Worm (Caenorhabditis elegans): Measurements from ENCODE around the gene zip-9.
A peak's percentile ranks its signal among the peaks of the same experiment; 100 is the strongest.

Gene zip-9

DNA sequence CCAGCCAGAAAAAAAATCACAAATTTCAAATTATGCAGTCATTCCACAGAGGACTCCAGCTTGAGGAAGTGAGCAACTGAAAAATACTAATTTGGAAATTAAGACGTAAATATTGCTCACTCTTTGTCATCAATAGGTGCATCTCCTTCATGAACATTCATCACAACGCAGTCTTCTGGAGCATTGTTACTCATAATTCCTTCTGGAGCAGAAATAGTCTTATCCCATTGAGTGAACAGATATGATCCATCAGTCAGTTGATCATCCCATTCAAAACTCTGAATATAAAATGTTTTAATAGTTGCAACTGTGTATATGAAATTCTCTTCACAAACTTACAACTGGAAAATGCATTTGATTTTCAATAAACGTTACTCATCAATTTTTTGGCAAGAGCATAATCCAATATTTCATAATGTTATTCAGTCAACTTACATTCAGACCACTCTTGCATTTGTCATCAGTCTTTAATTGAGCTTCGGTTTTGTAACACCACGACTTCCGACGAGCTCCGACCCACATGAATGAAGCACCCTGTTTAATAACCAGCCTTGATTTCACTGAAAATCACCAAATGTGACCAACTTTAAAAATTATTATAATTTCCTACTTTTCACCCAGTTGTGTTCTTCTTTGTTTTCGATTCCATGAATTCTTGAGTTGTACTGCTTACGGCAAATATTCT lies 11.4 kb downstream of the zip-9 start (continued):
- TF ChIP-seq ccch-3 (GFP tag; optimal IDR thresholded peaks at IDR 0.05) (no peak), somi-1 (GFP tag; optimal IDR thresholded peaks at IDR 0.05) (peak; percentile 76), ztf-26 (tag; optimal IDR thresholded peaks at IDR 0.05) (peak; percentile 53), attf-6 (GFP tag; IDR thresholded peaks at IDR 0.05) (no peak), cebp-1 (GFP tag; IDR thresholded peaks at IDR 0.05) (no peak), cebp-1 (tag; optimal IDR thresholded peaks at IDR 0.05) (peak; percentile 78), ama-1 (optimal IDR thresholded peaks at IDR 0.05) (peak; percentile 79), ama-1 (GFP tag; optimal IDR thresholded peaks at IDR 0.05) (peak in 1 of 2 experiments; percentile 33), madf-3 (GFP tag; IDR thresholded peaks at IDR 0.05) (peak; percentile 56; the same call in 1 of the 2 replicates), B0035.1 (tag; optimal IDR thresholded peaks at IDR 0.05) (no peak), F57A8.1 (GFP tag; optimal IDR thresholded peaks at IDR 0.05) (no peak), hlh-26 (GFP tag; conservative IDR thresholded peaks at IDR 0.05) (no peak), ceh-58 (GFP tag; IDR thresholded peaks at IDR 0.05) (no peak)

DNA sequence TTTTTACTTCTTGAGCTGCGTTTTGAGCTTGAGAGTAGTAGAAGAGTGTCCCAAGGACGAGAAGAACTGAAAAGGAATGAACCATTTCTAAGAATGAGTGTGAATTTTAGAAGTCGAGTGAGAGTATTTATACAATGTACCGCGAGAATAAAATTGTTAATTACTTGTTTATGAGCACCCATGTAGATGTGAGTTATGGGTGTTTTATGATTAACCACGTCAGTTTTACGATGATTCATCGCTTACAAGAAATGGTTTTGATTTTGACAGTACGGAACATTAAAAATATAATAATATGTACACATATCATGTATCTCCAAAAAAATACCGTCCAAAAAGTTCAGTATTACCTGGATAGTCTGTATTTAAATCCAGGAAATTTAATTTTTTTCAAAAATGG lies 12.1 kb downstream of the zip-9 start, which contains the start of gene clec-221:
clec-221 (minus strand) TSS at position 101 of the 400 bp plus-strand sequence.
- TF ChIP-seq athp-1 (tag; optimal IDR thresholded peaks at IDR 0.05) (no peak), aptf-2 (GFP tag; conservative IDR thresholded peaks at IDR 0.05) (no peak), nfya-1 (tag; optimal IDR thresholded peaks at IDR 0.05; ENCODE audit: borderline replicate concordance, insufficient read depth) (no peak), lin-35 (GFP tag; optimal IDR thresholded peaks at IDR 0.05) (peak in 1 of 3 experiments; percentile 22), K11D2.4 (GFP tag; IDR thresholded peaks at IDR 0.05) (no peak; the same call in 1 of the 2 replicates), rcor-1 (GFP tag; IDR thresholded peaks at IDR 0.05) (no peak)

DNA sequence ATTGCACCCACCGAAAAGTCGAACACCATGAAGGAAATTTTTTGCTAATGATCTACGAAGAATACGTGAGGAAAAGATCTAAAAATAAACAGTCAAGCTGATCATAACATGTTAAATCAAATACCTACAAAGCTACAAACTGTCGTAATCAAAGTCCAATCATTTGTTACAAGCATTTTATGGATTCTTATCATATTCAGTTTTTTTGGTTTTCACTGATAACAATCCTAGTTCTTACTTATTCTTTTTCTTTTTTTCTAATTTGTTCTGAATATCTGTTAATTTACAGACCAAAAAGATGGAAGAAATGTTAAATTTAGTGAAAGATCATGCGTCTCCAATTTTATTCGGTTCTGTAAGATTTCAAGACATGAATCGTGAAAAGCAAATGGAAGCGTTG lies 12.6 kb downstream of the zip-9 start, which contains the start of gene F17C11.6:
F17C11.6 (plus strand) TSS at position 290 of the 400 bp plus-strand sequence.
- no peak for TF ChIP-seq F10E7.11 (tag; optimal IDR thresholded peaks at IDR 0.05)
- TF ChIP-seq nhr-80 (tag; optimal IDR thresholded peaks at IDR 0.05): peak; percentile 14

DNA sequence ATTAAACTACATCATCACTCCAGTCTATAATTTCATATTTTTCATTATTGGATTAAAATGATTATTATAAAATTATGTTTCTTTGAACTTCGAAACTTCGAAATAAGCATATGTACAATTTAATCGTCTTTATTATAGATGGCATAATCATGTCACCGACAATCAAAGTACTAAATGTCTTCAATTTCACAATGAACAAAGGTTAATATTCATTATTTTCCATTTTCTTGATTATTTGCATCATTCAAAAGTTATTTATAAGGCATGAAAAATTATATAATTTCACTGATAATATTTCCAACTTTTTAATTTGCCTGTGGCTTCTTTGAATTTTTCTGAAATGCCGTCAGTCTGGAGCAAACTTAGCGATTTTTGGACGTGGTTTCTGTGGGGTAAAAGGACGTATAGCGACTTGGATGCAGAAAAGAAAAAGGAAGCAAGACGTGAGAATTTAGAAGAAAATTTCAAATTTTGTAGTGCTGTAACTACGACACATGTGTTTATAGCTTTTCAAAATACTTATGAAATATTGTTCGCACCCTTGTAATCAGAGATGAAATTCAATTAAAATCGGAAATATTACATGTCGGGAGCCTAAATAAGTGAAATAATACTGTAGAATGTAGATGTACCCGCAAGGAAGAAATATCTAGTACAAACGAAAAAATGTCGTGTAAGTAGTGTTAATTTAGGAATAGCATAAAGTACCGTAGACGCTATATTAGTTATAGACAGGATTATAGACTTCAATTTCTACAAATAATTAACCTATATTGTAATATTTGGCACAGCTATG lies 13.6 kb downstream of the zip-9 start, which contains the start of gene F17C11.13:
F17C11.13 (plus strand) TSS at position 243 of the 796 bp plus-strand sequence.
- no peak for TF ChIP-seq lin-40 (tag; optimal IDR thresholded peaks at IDR 0.05)
- TF ChIP-seq egl-18 (GFP tag; IDR thresholded peaks at IDR 0.05): no peak
- TF ChIP-seq sdz-38 (tag; optimal IDR thresholded peaks at IDR 0.05): no peak
- no peak for TF ChIP-seq bed-2 (GFP tag; IDR thresholded peaks at IDR 0.05)
- peak; percentile 29 for TF ChIP-seq nhr-80 (tag; optimal IDR thresholded peaks at IDR 0.05)
- no peak for TF ChIP-seq ztf-3 (GFP tag; optimal IDR thresholded peaks at IDR 0.05)

DNA sequence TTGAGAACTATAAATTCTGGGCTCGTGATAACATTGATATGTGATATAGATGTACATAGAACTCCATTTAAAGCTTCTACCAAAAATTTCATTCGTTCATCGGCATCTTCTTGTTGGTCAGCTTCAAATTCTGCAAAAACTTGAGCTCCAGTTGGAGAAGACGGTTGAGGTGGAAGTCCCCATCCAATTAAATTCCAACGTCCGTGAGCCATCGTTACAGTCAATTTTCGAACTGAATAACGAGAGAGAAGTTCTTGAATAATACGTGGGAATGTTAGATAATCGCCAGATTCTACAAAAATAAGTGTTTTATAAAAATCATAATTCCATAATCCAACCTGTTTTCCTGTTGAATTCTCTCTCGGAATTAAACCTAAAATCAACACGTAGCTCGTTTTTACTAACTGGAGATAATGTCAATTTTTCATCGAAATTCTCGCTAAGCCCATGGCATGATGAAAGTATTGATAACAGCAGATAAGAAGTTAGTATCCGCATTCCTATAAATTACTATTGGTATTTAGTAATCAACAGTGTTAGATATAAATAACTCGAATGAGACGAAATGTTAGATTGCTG lies 16.1 kb downstream of the zip-9 start, which contains the start of gene pigt-1:
pigt-1 (minus strand) TSS at position 500 of the 579 bp plus-strand sequence.
- TF ChIP-seq chd-7 (tag; optimal IDR thresholded peaks at IDR 0.05): peak; percentile 23
- no peak for TF ChIP-seq cebp-1 (GFP tag; IDR thresholded peaks at IDR 0.05)
- peak; percentile 30 for TF ChIP-seq cebp-1 (tag; optimal IDR thresholded peaks at IDR 0.05)
- no peak for TF ChIP-seq cebp-2 (GFP tag; IDR thresholded peaks at IDR 0.05)
- TF ChIP-seq fkh-3 (tag; optimal IDR thresholded peaks at IDR 0.05): peak; percentile 25
- no peak for TF ChIP-seq attf-5 (GFP tag; optimal IDR thresholded peaks at IDR 0.05)
- TF ChIP-seq lin-54 (GFP tag; optimal IDR thresholded peaks at IDR 0.05): peak; percentile 29
- no peak for TF ChIP-seq rcor-1 (GFP tag; IDR thresholded peaks at IDR 0.05)
- 0 out of 2 replicates have a peak, but pooled peaks have one; percentile 14 for TF ChIP-seq hsf-1 (GFP tag; IDR thresholded peaks at IDR 0.05)
- TF ChIP-seq ama-1 (optimal IDR thresholded peaks at IDR 0.05): peak; percentile 60
- TF ChIP-seq ama-1 (GFP tag; optimal IDR thresholded peaks at IDR 0.05): no peak
- no peak for TF ChIP-seq mes-4 (tag; optimal IDR thresholded peaks at IDR 0.05)
- peak; percentile 60 for TF ChIP-seq repo-1 (tag; optimal IDR thresholded peaks at IDR 0.05)
- TF ChIP-seq bed-1 (GFP tag; IDR thresholded peaks at IDR 0.05): no peak
- TF ChIP-seq ztf-25 (GFP tag; IDR thresholded peaks at IDR 0.05): no peak
- TF ChIP-seq athp-1 (tag; optimal IDR thresholded peaks at IDR 0.05): peak; percentile 9
- no peak for TF ChIP-seq ceh-91 (GFP tag; IDR thresholded peaks at IDR 0.05)
- peak; percentile 66; the same call in 1 of the 2 replicates for TF ChIP-seq B0336.3 (GFP tag; IDR thresholded peaks at IDR 0.05)
- TF ChIP-seq lir-1 (GFP tag; conservative IDR thresholded peaks at IDR 0.05): no peak

Data from whole organism, young adult.